Fruit fly (Drosophila melanogaster): Measurements from ENCODE around the gene Mgat2.

The Mgat2 gene

dm6 chr3R:29995035-29995434, 27.0 kb downstream of the Mgat2 start, which contains the start of the genes CG7903 and Sas-6 (continued):
- peak; percentile 2 for TF ChIP-seq CG30403 (GFP tag; optimal IDR thresholded peaks at IDR 0.05)
- TF ChIP-seq CG10267 (tag; optimal IDR thresholded peaks at IDR 0.05) = peak; percentile 2
- no peak for TF ChIP-seq pita (GFP tag; optimal IDR thresholded peaks at IDR 0.05)
- TF ChIP-seq tna (GFP tag; IDR thresholded peaks at IDR 0.05; ENCODE audit: partially characterized antibody) = peak; percentile 43; the same call in 1 of the 2 replicates
- peak; percentile 76 for TF ChIP-seq CG34224 (GFP tag; IDR thresholded peaks at IDR 0.05; ENCODE audit: partially characterized antibody)
- no peak for TF ChIP-seq CG7372 (GFP tag; IDR thresholded peaks at IDR 0.05)
- no peak for TF ChIP-seq Stat92E (GFP tag; optimal IDR thresholded peaks at IDR 0.05)
- TF ChIP-seq CG4617 (GFP tag; optimal IDR thresholded peaks at IDR 0.05; ENCODE audit: borderline replicate concordance) = peak; percentile 81
- TF ChIP-seq stwl (tag; optimal IDR thresholded peaks at IDR 0.05) = peak; percentile 56
- TF ChIP-seq CG2116 (GFP tag; optimal IDR thresholded peaks at IDR 0.05) = peak; percentile 92
- TF ChIP-seq sob (GFP tag; IDR thresholded peaks at IDR 0.05) = 0 out of 2 replicates have a peak, but pooled peaks have one; percentile 26
- TF ChIP-seq CG11456 (GFP tag; IDR thresholded peaks at IDR 0.05) = no peak
- TF ChIP-seq jumu (GFP tag; optimal IDR thresholded peaks at IDR 0.05) = no peak
- TF ChIP-seq Asciz (GFP tag; optimal IDR thresholded peaks at IDR 0.05) = no peak
- TF ChIP-seq MBD-R2 (GFP tag; IDR thresholded peaks at IDR 0.05) = peak; percentile 94
- no peak for TF ChIP-seq CG14014 (GFP tag; IDR thresholded peaks at IDR 0.05)
- TF ChIP-seq Lpt (GFP tag; optimal IDR thresholded peaks at IDR 0.05) = no peak
- TF ChIP-seq gfzf (GFP tag; optimal IDR thresholded peaks at IDR 0.05) = peak; percentile 67
- no peak for TF ChIP-seq CG11723 (GFP tag; optimal IDR thresholded peaks at IDR 0.05)
- peak; percentile 78 for TF ChIP-seq amos (GFP tag; IDR thresholded peaks at IDR 0.05; ENCODE audit: partially characterized antibody)
- no peak for TF ChIP-seq kah (GFP tag; optimal IDR thresholded peaks at IDR 0.05)
- TF ChIP-seq H15 (GFP tag; IDR thresholded peaks at IDR 0.05) = no peak
- no peak for TF ChIP-seq caup (GFP tag; optimal IDR thresholded peaks at IDR 0.05; ENCODE audit: severe bottlenecking)
- no peak for TF ChIP-seq CG9215 (GFP tag; IDR thresholded peaks at IDR 0.05)
- peak; percentile 63 for TF ChIP-seq phol (tag; optimal IDR thresholded peaks at IDR 0.05)
- peak; percentile 72 for TF ChIP-seq HLH4C (GFP tag; IDR thresholded peaks at IDR 0.05; ENCODE audit: partially characterized antibody)
- no peak for TF ChIP-seq CG1647 (GFP tag; optimal IDR thresholded peaks at IDR 0.05)
- peak; percentile 79 for TF ChIP-seq E2f2 (GFP tag; IDR thresholded peaks at IDR 0.05)
- TF ChIP-seq inv (GFP tag; IDR thresholded peaks at IDR 0.05; ENCODE audit: partially characterized antibody) = peak; percentile 66; the same call in 1 of the 2 replicates
- TF ChIP-seq HmgZ (tag; optimal IDR thresholded peaks at IDR 0.05) = peak; percentile 33
- peak; percentile 73 for TF ChIP-seq Dll (GFP tag; IDR thresholded peaks at IDR 0.05; ENCODE audit: partially characterized antibody)
- TF ChIP-seq esg (GFP tag; conservative IDR thresholded peaks at IDR 0.05) = no peak
- peak; percentile 88 for TF ChIP-seq CG6791 (GFP tag; IDR thresholded peaks at IDR 0.05; ENCODE audit: partially characterized antibody)
- TF ChIP-seq TFAM (GFP tag; optimal IDR thresholded peaks at IDR 0.05) = no peak
- TF ChIP-seq CG14710 (tag; optimal IDR thresholded peaks at IDR 0.05) = peak; percentile 33
- peak; percentile 69 for TF ChIP-seq CG16813 (GFP tag; IDR thresholded peaks at IDR 0.05; ENCODE audit: partially characterized antibody)
- peak; percentile 32; the same call in 1 of the 3 replicates for TF ChIP-seq row (GFP tag; IDR thresholded peaks at IDR 0.05)
- TF ChIP-seq CG9797 (GFP tag; optimal IDR thresholded peaks at IDR 0.05) = peak; percentile 81
- TF ChIP-seq CrebB (tag; optimal IDR thresholded peaks at IDR 0.05) = no peak
- TF ChIP-seq Opbp (GFP tag; IDR thresholded peaks at IDR 0.05; ENCODE audit: partially characterized antibody) = peak; percentile 60; the same call in 1 of the 3 replicates
- TF ChIP-seq CG10431 (GFP tag; optimal IDR thresholded peaks at IDR 0.05) = no peak
- no peak for TF ChIP-seq H2.0 (GFP tag; IDR thresholded peaks at IDR 0.05)
- no peak for TF ChIP-seq CG10462 (GFP tag; optimal IDR thresholded peaks at IDR 0.05)
- peak; percentile 74 for TF ChIP-seq pzg (GFP tag; optimal IDR thresholded peaks at IDR 0.05)
- peak; percentile 77 for TF ChIP-seq unc-4 (GFP tag; IDR thresholded peaks at IDR 0.05; ENCODE audit: partially characterized antibody)
- TF ChIP-seq crol (GFP tag; IDR thresholded peaks at IDR 0.05) = no peak
- peak; percentile 70; the same call in 1 of the 3 replicates for TF ChIP-seq hb (GFP tag; IDR thresholded peaks at IDR 0.05; ENCODE audit: partially characterized antibody)
- peak; percentile 20 for TF ChIP-seq nmo (GFP tag; optimal IDR thresholded peaks at IDR 0.05)

Data from whole organism, embryonic.